Fruit fly (Drosophila melanogaster): ENCODE data around the gene Scsalpha1.

Gene Scsalpha1

dm6 chr3L:3816254-3816653 lies 2.2 kb downstream of the Scsalpha1 start, which contains the start of gene Acp63F:
Acp63F (minus strand) TSS chr3L:3816354.
- TF ChIP-seq CG12768 (GFP tag; optimal IDR thresholded peaks at IDR 0.05) (no peak), Crg-1 (GFP tag; optimal IDR thresholded peaks at IDR 0.05) (no peak), tj (GFP tag; optimal IDR thresholded peaks at IDR 0.05) (no peak), CG7101 (tag; optimal IDR thresholded peaks at IDR 0.05) (no peak), pad (GFP tag; optimal IDR thresholded peaks at IDR 0.05) (no peak), toe (GFP tag; optimal IDR thresholded peaks at IDR 0.05) (no peak)

dm6 chr3L:3816772-3817483 lies 2.9 kb downstream of the Scsalpha1 start:
- peak; percentile 70 for TF ChIP-seq cic (GFP tag; optimal IDR thresholded peaks at IDR 0.05)
- TF ChIP-seq CG5204 (GFP tag; optimal IDR thresholded peaks at IDR 0.05), result no peak
- TF ChIP-seq CG11617 (GFP tag; optimal IDR thresholded peaks at IDR 0.05), result peak; percentile 9
- peak; percentile 9 for TF ChIP-seq Hr96 (GFP tag; optimal IDR thresholded peaks at IDR 0.05)
- TF ChIP-seq Clk (GFP tag; optimal IDR thresholded peaks at IDR 0.05), result no peak
- peak; percentile 78 for TF ChIP-seq CG12768 (GFP tag; optimal IDR thresholded peaks at IDR 0.05)
- TF ChIP-seq CG7045 (GFP tag; optimal IDR thresholded peaks at IDR 0.05), result peak; percentile 8
- no peak for TF ChIP-seq toe (GFP tag; optimal IDR thresholded peaks at IDR 0.05)

DNA sequence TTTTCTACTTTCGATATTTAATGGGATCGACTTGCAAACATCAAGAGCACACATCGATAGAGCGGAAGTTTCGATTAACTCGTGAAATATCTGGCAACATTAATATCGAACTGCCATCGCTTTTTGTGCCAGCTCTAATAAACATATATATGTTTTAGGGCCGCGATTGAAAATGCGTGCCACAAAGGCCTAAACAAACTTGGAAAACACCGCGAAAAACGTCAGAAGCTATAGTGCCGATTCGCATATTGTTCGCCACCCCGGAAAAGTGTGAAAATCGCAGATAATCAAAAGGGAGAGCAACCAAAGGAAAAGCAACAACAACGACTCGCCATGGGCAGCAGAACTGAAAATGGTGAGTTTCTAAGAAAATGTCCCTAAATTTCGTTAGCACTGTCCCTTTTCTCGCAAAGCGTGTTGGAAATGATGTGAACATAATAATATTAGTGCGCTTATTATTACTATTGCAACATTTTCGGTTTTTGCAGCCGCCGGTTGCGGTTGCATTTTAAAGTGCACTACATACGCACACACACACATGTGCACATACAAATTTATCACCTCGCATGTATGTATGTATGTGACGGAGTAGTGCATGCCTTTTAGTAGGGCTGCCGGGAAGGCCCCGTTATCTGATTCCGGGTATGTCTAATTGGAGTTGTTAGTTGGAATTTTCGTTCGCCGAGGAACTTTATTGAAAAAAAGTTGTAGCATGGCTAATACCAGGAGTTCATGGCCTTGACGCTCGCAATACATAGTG lies 4.7 kb downstream of the Scsalpha1 start, which contains the start of gene enc:
Gene enc, plus strand, starts transcription at position 114 of the 760 bp plus-strand sequence.
- TF ChIP-seq toe (GFP tag; optimal IDR thresholded peaks at IDR 0.05) (peak; percentile 32), Mnt (GFP tag; optimal IDR thresholded peaks at IDR 0.05) (peak; percentile 19), pad (GFP tag; optimal IDR thresholded peaks at IDR 0.05) (no peak), CG33017 (tag; optimal IDR thresholded peaks at IDR 0.05) (no peak), bab1 (GFP tag; optimal IDR thresholded peaks at IDR 0.05) (no peak), CG11617 (GFP tag; optimal IDR thresholded peaks at IDR 0.05) (peak; percentile 32), CG1620 (GFP tag; optimal IDR thresholded peaks at IDR 0.05) (peak; percentile 1)

dm6 chr3L:3824790-3825484 lies 10.9 kb downstream of the Scsalpha1 start, which contains the start of gene Rdh:
Rdh (plus strand) TSS chr3L:3825449.
- TF ChIP-seq ovo (GFP tag; optimal IDR thresholded peaks at IDR 0.05) (no peak), cnc (optimal IDR thresholded peaks at IDR 0.05) (no peak), Hr96 (GFP tag; optimal IDR thresholded peaks at IDR 0.05) (no peak), toe (GFP tag; optimal IDR thresholded peaks at IDR 0.05) (peak; percentile 12), pad (GFP tag; optimal IDR thresholded peaks at IDR 0.05) (peak; percentile 40), Crg-1 (GFP tag; optimal IDR thresholded peaks at IDR 0.05) (no peak), Mnt (GFP tag; optimal IDR thresholded peaks at IDR 0.05) (no peak), CG7045 (GFP tag; optimal IDR thresholded peaks at IDR 0.05) (peak; percentile 90), CG11617 (GFP tag; optimal IDR thresholded peaks at IDR 0.05) (peak; percentile 49), bab1 (GFP tag; optimal IDR thresholded peaks at IDR 0.05) (no peak), CG14711 (tag; optimal IDR thresholded peaks at IDR 0.05) (peak; percentile 35), tj (GFP tag; optimal IDR thresholded peaks at IDR 0.05) (peak; percentile 14), CG7101 (tag; optimal IDR thresholded peaks at IDR 0.05) (peak; percentile 71), CG12768 (GFP tag; optimal IDR thresholded peaks at IDR 0.05) (peak; percentile 88), Clk (GFP tag; optimal IDR thresholded peaks at IDR 0.05) (peak; percentile 85), CG5204 (GFP tag; optimal IDR thresholded peaks at IDR 0.05) (peak; percentile 71), CG33017 (tag; optimal IDR thresholded peaks at IDR 0.05) (peak; percentile 82), cic (GFP tag; optimal IDR thresholded peaks at IDR 0.05) (peak; percentile 0)

DNA sequence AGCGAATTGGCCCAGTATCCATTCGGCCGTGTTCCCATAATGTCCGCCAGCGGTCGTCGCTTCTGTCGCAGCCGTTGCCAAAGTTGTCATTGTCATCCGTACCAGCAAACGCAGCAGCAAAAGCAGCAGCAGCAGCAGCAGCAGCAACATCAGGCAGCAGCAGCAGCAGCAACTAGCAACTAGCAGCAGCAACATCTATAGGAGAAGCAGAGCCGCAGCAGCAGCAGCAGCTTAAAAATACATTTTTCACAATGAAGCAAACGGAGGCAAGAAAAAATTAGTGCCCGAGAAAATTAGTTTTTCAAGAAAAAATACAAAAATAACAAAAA lies 11.4 kb downstream of the Scsalpha1 start:
- TF ChIP-seq kay (GFP tag; ENCODE audit: borderline replicate concordance), result no peak
- no peak for TF ChIP-seq Crg-1 (GFP tag; optimal IDR thresholded peaks at IDR 0.05)
- TF ChIP-seq Mnt (GFP tag; optimal IDR thresholded peaks at IDR 0.05), result no peak
- no peak for TF ChIP-seq CG7101 (tag; optimal IDR thresholded peaks at IDR 0.05)
- no peak for TF ChIP-seq CG1620 (GFP tag; optimal IDR thresholded peaks at IDR 0.05)
- no peak for TF ChIP-seq cic (GFP tag; optimal IDR thresholded peaks at IDR 0.05)
- TF ChIP-seq ovo (GFP tag; optimal IDR thresholded peaks at IDR 0.05), result no peak
- no peak for TF ChIP-seq bab1 (GFP tag; optimal IDR thresholded peaks at IDR 0.05)
- no peak for TF ChIP-seq Clk (GFP tag; optimal IDR thresholded peaks at IDR 0.05)
- TF ChIP-seq CG12768 (GFP tag; optimal IDR thresholded peaks at IDR 0.05), result no peak
- TF ChIP-seq CG11617 (GFP tag; optimal IDR thresholded peaks at IDR 0.05), result no peak
- TF ChIP-seq CG14711 (tag; optimal IDR thresholded peaks at IDR 0.05), result no peak
- no peak for TF ChIP-seq CG5204 (GFP tag; optimal IDR thresholded peaks at IDR 0.05)
- no peak for TF ChIP-seq Hr96 (GFP tag; optimal IDR thresholded peaks at IDR 0.05)

dm6 chr3L:3825884-3826283 lies 11.9 kb downstream of the Scsalpha1 start:
- TF ChIP-seq ovo (GFP tag; optimal IDR thresholded peaks at IDR 0.05) (no peak), pad (GFP tag; optimal IDR thresholded peaks at IDR 0.05) (no peak), CG5204 (GFP tag; optimal IDR thresholded peaks at IDR 0.05) (no peak), toe (GFP tag; optimal IDR thresholded peaks at IDR 0.05) (no peak), Clk (GFP tag; optimal IDR thresholded peaks at IDR 0.05) (no peak), Mnt (GFP tag; optimal IDR thresholded peaks at IDR 0.05) (no peak), cnc (optimal IDR thresholded peaks at IDR 0.05) (no peak), bab1 (GFP tag; optimal IDR thresholded peaks at IDR 0.05) (no peak), CG7101 (tag; optimal IDR thresholded peaks at IDR 0.05) (no peak), cic (GFP tag; optimal IDR thresholded peaks at IDR 0.05) (no peak), CG7045 (GFP tag; optimal IDR thresholded peaks at IDR 0.05) (no peak), kay (GFP tag; ENCODE audit: borderline replicate concordance) (no peak), Hr96 (GFP tag; optimal IDR thresholded peaks at IDR 0.05) (no peak), CG1620 (GFP tag; optimal IDR thresholded peaks at IDR 0.05) (no peak)
